Worm (Caenorhabditis elegans) whole organism, late embryonic: Measurements from ENCODE around the gene F57E7.2.

Source experiments
- C38D4.7 ChIP-seq: fragments of 200-800 bp; sonication (Bioruptor generic); optimal IDR thresholded peaks from 2 replicates; lab custom pipeline; 2018; ENCODE audit warnings: mild to moderate bottlenecking, missing genetic modification characterization, moderate library complexity, missing compliant biosample characterization
- ama-1 ChIP-seq: fragments of 150-350 bp; optimal IDR thresholded peaks from 2 replicates; lab custom pipeline; 2014
- hlh-15 ChIP-seq: sonication (generic microtip); optimal IDR thresholded peaks from 2 replicates; lab custom pipeline; 2016; ENCODE audit warnings: missing genetic modification characterization, missing compliant biosample characterization
- hlh-30 ChIP-seq: sonication (generic microtip); optimal IDR thresholded peaks from 2 replicates; lab custom pipeline; 2017; ENCODE audit warnings: antibody characterized with exemption, missing genetic modification characterization, missing compliant biosample characterization; ENCODE audit not compliant: insufficient read depth
- hlh-8 ChIP-seq: sonication (generic microtip); optimal IDR thresholded peaks from 2 replicates; lab custom pipeline; 2016; ENCODE audit warnings: missing genotype, missing genetic modification characterization, missing compliant biosample characterization
- lin-11 ChIP-seq: fragments of 200-800 bp; sonication (Bioruptor generic); optimal IDR thresholded peaks from 2 replicates; lab custom pipeline; 2018; ENCODE audit warnings: mild to moderate bottlenecking, missing genetic modification characterization, missing compliant biosample characterization
- pat-9 ChIP-seq: fragments of 200-800 bp; sonication (Bioruptor generic); optimal IDR thresholded peaks from 2 replicates; lab custom pipeline; 2018; ENCODE audit warnings: mild to moderate bottlenecking, missing genetic modification characterization, moderate library complexity, missing compliant biosample characterization
- pha-4 ChIP-seq: fragments of 150-350 bp; optimal IDR thresholded peaks from 2 replicates; lab custom pipeline; 2018; ENCODE audit warnings: missing biosample characterization, missing genetic modification reagents, missing genetic modification characterization
- unc-86 ChIP-seq: sonication (generic microtip); optimal IDR thresholded peaks from 2 replicates; lab custom pipeline; 2016; ENCODE audit warnings: missing genetic modification characterization, missing compliant biosample characterization
- zip-5 ChIP-seq: sonication (generic microtip); optimal IDR thresholded peaks from 2 replicates; lab custom pipeline; 2016; ENCODE audit warnings: missing genetic modification characterization, missing compliant biosample characterization

DNA sequence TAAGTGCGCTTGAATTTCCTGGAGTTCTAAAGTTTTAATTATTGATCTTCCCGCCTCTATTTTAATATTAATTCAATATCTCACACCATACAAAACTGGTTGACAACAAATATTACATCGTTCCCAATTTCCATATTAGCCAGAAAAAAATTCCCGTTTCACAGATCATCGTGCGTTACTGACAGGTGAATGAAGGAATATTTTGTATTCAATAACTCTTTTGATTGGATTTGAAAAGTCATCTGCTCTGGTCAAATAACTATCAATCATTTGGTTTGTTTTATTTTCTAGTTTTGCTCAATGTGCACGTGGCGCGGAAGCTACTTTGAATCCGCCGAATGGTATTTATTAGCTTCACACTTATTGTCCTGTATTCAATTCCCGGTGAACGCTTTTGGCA is 737 bp upstream of the F57E7.2 start, which contains the start of gene srh-139:
- TF ChIP-seq pha-4 (tag; lab: Kevin White, UChicago) (no peak), pat-9 (no peak), unc-86 (tag; lab: Kevin White, UChicago) (no peak), C38D4.7 (GFP tag; lab: Kevin White, UChicago) (no peak), hlh-30 (tag; lab: Kevin White, UChicago) (no peak), hlh-15 (tag; lab: Kevin White, UChicago) (no peak), ama-1 (lab: Kevin White, UChicago) (no peak), hlh-8 (no peak), lin-11 (tag; lab: Kevin White, UChicago) (no peak), zip-5 (tag; lab: Kevin White, UChicago) (no peak)
